Fruit fly (Drosophila melanogaster) S2 (cell line): ENCODE measurements around the gene CG43630.

Experiments
- CG8478 ChIP-seq: fragments of >200 bp; optimal IDR thresholded peaks from 2 replicates; lab custom pipeline; 2018
- CTCF ChIP-seq, 2 experiments: fragments of >200 bp; optimal IDR thresholded peaks; 2 replicates each; lab custom pipeline; 2018

- TF ChIP-seq CG8478 (lab: Kevin White, UChicago) (no peak), CTCF (optimal IDR thresholded peaks at IDR 0.05; lab: Kevin White, UChicago) (no peak)
These were observed 13.5 kb downstream of the CG43630 start, which contains the start of gene CG14395 for dm6 chr3R:12662531-12662930.
